Worm (Caenorhabditis elegans) whole organism, early embryonic: ENCODE data around the gene R11D1.4.

Source experiments
- F13C5.2 ChIP-seq: sonication (generic microtip); optimal IDR thresholded peaks from 2 replicates; lab custom pipeline; 2017; ENCODE audit warnings: mild to moderate bottlenecking, missing genetic modification characterization, inconsistent platforms, missing compliant biosample characterization
- aly-1 ChIP-seq: sonication (generic microtip); optimal IDR thresholded peaks from 2 replicates; lab custom pipeline; 2016; ENCODE audit warnings: missing genetic modification characterization, missing compliant biosample characterization
- ama-1 ChIP-seq: fragments of 150-350 bp; optimal IDR thresholded peaks from 2 replicates; lab custom pipeline; 2014
- ceh-36 ChIP-seq: sonication (generic microtip); optimal IDR thresholded peaks from 2 replicates; lab custom pipeline; 2016; ENCODE audit warnings: missing genetic modification characterization, inconsistent platforms, missing compliant biosample characterization
- ets-7 ChIP-seq: sonication (generic microtip); optimal IDR thresholded peaks from 2 replicates; lab custom pipeline; 2016; ENCODE audit warnings: missing genotype, missing genetic modification characterization, missing compliant biosample characterization
- pes-1 ChIP-seq: fragments of 200-800 bp; sonication (Bioruptor generic); IDR thresholded peaks from 2 replicates; pipeline ENCODE4 v1.3.6; 2022; ENCODE audit warnings: missing genetic modification reagents, missing genetic modification characterization, missing compliant biosample characterization
- tra-4 ChIP-seq: sonication (generic microtip); optimal IDR thresholded peaks from 2 replicates; lab custom pipeline; 2017; ENCODE audit warnings: missing genetic modification characterization, missing compliant biosample characterization

- TF ChIP-seq ama-1 (lab: Kevin White, UChicago) (no peak), pes-1 (GFP tag; lab: Robert Waterston, UW) (no peak), F13C5.2 (tag; lab: Kevin White, UChicago) (no peak), tra-4 (no peak), ets-7 (no peak), ceh-36 (tag; lab: Kevin White, UChicago) (no peak), aly-1 (no peak)
Measured at ce11 chrV:12751495-12752050, 37.6 kb upstream of the R11D1.4 start, which contains the start of gene C15C8.6.
